Worm (Caenorhabditis elegans) whole organism, mixed stage, embryonic: Measurements from ENCODE around the gene C02B8.6.

Experiments
- M03D4.4 ChIP-seq: sonication (generic microtip); optimal IDR thresholded peaks from 2 replicates; lab custom pipeline; 2017; ENCODE audit warnings: mild to moderate bottlenecking, missing genetic modification characterization, missing compliant biosample characterization
- bed-3 ChIP-seq: fragments of 200-800 bp; sonication (Bioruptor generic); optimal IDR thresholded peaks from 3 replicates; lab custom pipeline; 2018; ENCODE audit warnings: mild to moderate bottlenecking, missing genetic modification characterization, moderate library complexity, missing compliant biosample characterization
- blmp-1 ChIP-seq: fragments of 150-350 bp; optimal IDR thresholded peaks from 2 replicates; lab custom pipeline; 2014; ENCODE audit warnings: missing biosample characterization, missing genetic modification characterization
- ceh-39 ChIP-seq: fragments of 150-350 bp; optimal IDR thresholded peaks from 2 replicates; lab custom pipeline; 2014; ENCODE audit warnings: missing biosample characterization, missing genetic modification characterization
- ceh-43 ChIP-seq: fragments of 200-800 bp; sonication (Bioruptor generic); optimal IDR thresholded peaks from 2 replicates; lab custom pipeline; 2018; ENCODE audit warnings: mild to moderate bottlenecking, missing genetic modification characterization, moderate library complexity, missing compliant biosample characterization
- ceh-83 ChIP-seq: fragments of 200-800 bp; sonication (Bioruptor generic); optimal IDR thresholded peaks from 2 replicates; lab custom pipeline; 2018; ENCODE audit warnings: mild to moderate bottlenecking, missing genetic modification characterization, missing compliant biosample characterization
- drap-1 ChIP-seq: fragments of 200-800 bp; sonication (Bioruptor generic); optimal IDR thresholded peaks from 3 replicates; lab custom pipeline; 2018; ENCODE audit warnings: mild to moderate bottlenecking, missing genetic modification characterization, missing compliant biosample characterization
- elt-1 ChIP-seq: sonication (generic microtip); optimal IDR thresholded peaks from 2 replicates; lab custom pipeline; 2017; ENCODE audit warnings: missing genetic modification characterization, mild to moderate bottlenecking, missing compliant biosample characterization, antibody characterized with exemption, moderate library complexity, borderline replicate concordance; ENCODE audit not compliant: insufficient read depth
- elt-3 ChIP-seq: fragments of 150-350 bp; optimal IDR thresholded peaks from 2 replicates; lab custom pipeline; 2014; ENCODE audit warnings: missing biosample characterization, missing genetic modification characterization
- flh-1 ChIP-seq: fragments of 200-800 bp; sonication (Bioruptor generic); optimal IDR thresholded peaks from 2 replicates; lab custom pipeline; 2018; ENCODE audit warnings: mild to moderate bottlenecking, missing genetic modification characterization, moderate library complexity, missing compliant biosample characterization
- ham-2 ChIP-seq: fragments of 200-800 bp; sonication (Bioruptor generic); optimal IDR thresholded peaks from 2 replicates; lab custom pipeline; 2018; ENCODE audit warnings: mild to moderate bottlenecking, missing genetic modification characterization, missing compliant biosample characterization
- hlh-1 ChIP-seq: fragments of 150-350 bp; optimal IDR thresholded peaks from 2 replicates; lab custom pipeline; 2014; ENCODE audit warnings: missing biosample characterization, missing genetic modification reagents, missing genetic modification characterization
- lin-13 ChIP-seq: fragments of 150-350 bp; optimal IDR thresholded peaks from 2 replicates; lab custom pipeline; 2014; ENCODE audit warnings: missing biosample characterization, missing genetic modification characterization
- lin-32 ChIP-seq: fragments of 200-800 bp; sonication (Bioruptor generic); optimal IDR thresholded peaks from 2 replicates; lab custom pipeline; 2018; ENCODE audit warnings: mild to moderate bottlenecking, missing genetic modification characterization, missing compliant biosample characterization
- lsy-2 ChIP-seq: fragments of 150-350 bp; optimal IDR thresholded peaks from 2 replicates; lab custom pipeline; 2014; ENCODE audit warnings: missing biosample characterization, missing genetic modification characterization
- mab-5 ChIP-seq: fragments of 150-350 bp; optimal IDR thresholded peaks from 2 replicates; lab custom pipeline; 2014; ENCODE audit warnings: missing biosample characterization, missing genetic modification characterization
- mep-1 ChIP-seq: fragments of 150-350 bp; optimal IDR thresholded peaks from 2 replicates; lab custom pipeline; 2017; ENCODE audit warnings: missing biosample characterization, missing genetic modification reagents, missing genetic modification characterization, inconsistent platforms
- nhr-12 ChIP-seq: fragments of 150-350 bp; optimal IDR thresholded peaks from 2 replicates; lab custom pipeline; 2014; ENCODE audit warnings: missing biosample characterization, missing genetic modification characterization
- nhr-2 ChIP-seq: fragments of 150-350 bp; optimal IDR thresholded peaks from 2 replicates; lab custom pipeline; 2014; ENCODE audit warnings: missing biosample characterization, missing genetic modification characterization
- nhr-76 ChIP-seq: sonication (generic microtip); optimal IDR thresholded peaks from 2 replicates; lab custom pipeline; 2017; ENCODE audit warnings: missing biosample characterization, missing genetic modification characterization
- pha-4 ChIP-seq: fragments of 150-350 bp; optimal IDR thresholded peaks from 2 replicates; lab custom pipeline; 2018; ENCODE audit warnings: missing biosample characterization, missing genetic modification reagents, missing genetic modification characterization
- sem-2 ChIP-seq: fragments of 200-800 bp; sonication (Bioruptor generic); optimal IDR thresholded peaks from 2 replicates; lab custom pipeline; 2018; ENCODE audit warnings: mild to moderate bottlenecking, missing genetic modification characterization, missing compliant biosample characterization
- sptf-1 ChIP-seq: sonication (generic microtip); optimal IDR thresholded peaks from 2 replicates; lab custom pipeline; 2017; ENCODE audit warnings: mild to moderate bottlenecking, missing genetic modification characterization, moderate library complexity, missing compliant biosample characterization
- tbx-8 ChIP-seq: fragments of 200-800 bp; sonication (Bioruptor generic); optimal IDR thresholded peaks from 2 replicates; lab custom pipeline; 2018; ENCODE audit warnings: mild to moderate bottlenecking, missing genetic modification characterization, moderate library complexity, missing compliant biosample characterization
- unc-120 ChIP-seq: sonication (generic microtip); optimal IDR thresholded peaks from 2 replicates; lab custom pipeline; 2017; ENCODE audit warnings: missing genetic modification characterization, missing compliant biosample characterization; ENCODE audit not compliant: poor library complexity, severe bottlenecking
- unc-39 ChIP-seq: fragments of 150-350 bp; optimal IDR thresholded peaks from 2 replicates; lab custom pipeline; 2014; ENCODE audit warnings: missing biosample characterization, missing genetic modification characterization
- unc-62 ChIP-seq: fragments of 150-350 bp; optimal IDR thresholded peaks from 2 replicates; lab custom pipeline; 2014; ENCODE audit warnings: missing biosample characterization, missing genetic modification reagents, missing genetic modification characterization
- zip-8 ChIP-seq: fragments of 150-350 bp; optimal IDR thresholded peaks from 2 replicates; lab custom pipeline; 2014; ENCODE audit warnings: missing biosample characterization, missing genetic modification characterization

Gene C02B8.6

DNA sequence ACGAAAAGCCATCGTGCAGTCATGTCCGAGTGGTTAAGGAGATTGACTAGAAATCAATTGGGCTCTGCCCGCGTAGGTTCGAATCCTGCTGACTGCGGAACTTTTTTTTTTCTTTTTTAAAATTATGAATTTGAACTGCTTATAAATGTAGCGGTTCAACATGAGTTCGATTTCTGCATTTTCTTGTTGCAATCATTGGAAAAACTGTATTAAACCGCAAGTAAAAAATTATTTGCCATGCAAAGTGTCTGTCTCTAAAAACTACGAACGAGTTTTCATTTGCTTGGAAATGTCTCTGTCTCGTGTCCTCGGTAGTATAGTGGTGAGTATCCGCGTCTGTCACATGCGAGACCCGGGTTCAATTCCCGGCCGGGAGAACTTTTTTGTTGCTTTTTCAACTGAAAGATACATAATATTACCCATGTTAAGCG lies 19.3 kb upstream of the C02B8.6 start:
- TF ChIP-seq mep-1 (tag; lab: Kevin White, UChicago), result peak; percentile 12

DNA sequence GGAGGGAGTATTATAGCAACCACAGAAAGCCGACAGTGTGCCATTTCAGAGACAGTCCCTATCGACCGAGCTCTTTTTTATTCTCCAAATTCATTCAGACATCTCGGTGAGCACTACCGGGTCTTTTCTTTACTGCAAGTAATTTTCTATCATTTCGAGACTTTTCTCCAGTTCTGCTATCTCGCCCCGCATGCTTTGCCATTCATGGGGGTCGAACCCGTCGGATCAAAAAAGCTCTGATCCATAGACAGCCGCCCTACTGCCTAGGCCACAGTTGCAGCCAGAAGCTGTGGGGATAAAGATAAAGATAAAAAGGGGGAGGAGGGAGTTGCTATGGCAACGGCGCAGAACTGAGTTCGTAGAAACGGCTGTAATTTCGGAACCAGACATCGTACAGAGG lies 15.3 kb upstream of the C02B8.6 start:
- TF ChIP-seq nhr-2 (tag; lab: Kevin White, UChicago) (no peak), ceh-83 (GFP tag; lab: Kevin White, UChicago) (peak; percentile 56), nhr-76 (tag; lab: Kevin White, UChicago) (no peak), elt-3 (no peak), ham-2 (no peak), M03D4.4 (tag; lab: Kevin White, UChicago) (no peak), tbx-8 (no peak), zip-8 (tag; lab: Kevin White, UChicago) (no peak)

DNA sequence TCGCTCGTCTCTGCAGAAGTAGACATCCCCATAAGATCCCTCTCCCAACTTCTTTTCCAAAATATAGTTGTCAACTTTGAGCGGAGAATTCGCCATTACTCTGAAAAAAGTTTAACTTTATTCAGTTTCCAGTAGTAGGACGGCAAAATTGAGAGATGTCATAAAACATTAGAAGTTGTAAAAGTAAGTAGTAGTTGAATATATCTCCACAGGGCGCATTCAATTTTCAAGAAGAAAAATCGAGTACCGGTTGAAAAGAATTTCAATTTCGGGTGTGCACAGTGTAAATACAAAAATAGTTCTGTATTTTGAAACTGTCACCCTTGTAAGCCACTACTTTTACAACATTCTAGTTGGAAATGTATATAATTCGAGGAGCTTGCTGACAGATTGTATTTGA lies 14.5 kb upstream of the C02B8.6 start, which contains the start of gene F22F1.2:
Gene F22F1.2 (minus strand): TSS at position 101 of the 400 bp plus-strand sequence.
- TF ChIP-seq M03D4.4 (tag; lab: Kevin White, UChicago), result no peak
- no peak for TF ChIP-seq bed-3 (GFP tag; lab: Kevin White, UChicago)
- no peak for TF ChIP-seq zip-8 (tag; lab: Kevin White, UChicago)
- TF ChIP-seq sptf-1 (tag; lab: Kevin White, UChicago), result no peak
- TF ChIP-seq nhr-76 (tag; lab: Kevin White, UChicago), result no peak
- no peak for TF ChIP-seq unc-120
- no peak for TF ChIP-seq blmp-1 (tag; lab: Kevin White, UChicago)
- TF ChIP-seq nhr-12, result no peak
- no peak for TF ChIP-seq elt-3

DNA sequence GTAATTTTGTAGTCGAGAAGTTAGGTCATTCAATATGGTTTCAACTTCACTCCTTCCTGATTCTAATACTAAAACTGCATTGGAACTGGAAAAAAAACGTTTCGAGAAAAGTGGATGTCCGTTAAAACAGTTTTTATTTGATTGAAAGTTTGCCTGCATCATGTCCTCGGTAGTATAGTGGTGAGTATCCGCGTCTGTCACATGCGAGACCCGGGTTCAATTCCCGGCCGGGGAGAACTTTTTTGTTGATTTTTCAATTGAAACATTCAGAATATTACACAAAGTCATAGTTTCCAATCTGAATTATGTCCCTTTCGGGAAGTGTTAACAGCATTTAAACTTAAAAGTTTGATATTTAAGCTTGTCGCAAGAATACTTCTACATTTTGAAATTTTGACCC lies 12.9 kb upstream of the C02B8.6 start:
- no peak for TF ChIP-seq tbx-8
- no peak for TF ChIP-seq zip-8 (tag; lab: Kevin White, UChicago)
- no peak for TF ChIP-seq drap-1 (GFP tag; lab: Kevin White, UChicago)
- no peak for TF ChIP-seq nhr-2 (tag; lab: Kevin White, UChicago)
- no peak for TF ChIP-seq sem-2 (GFP tag; lab: Kevin White, UChicago)
- no peak for TF ChIP-seq nhr-12
- no peak for TF ChIP-seq elt-1
- TF ChIP-seq blmp-1 (tag; lab: Kevin White, UChicago), result no peak
- no peak for TF ChIP-seq lin-32 (GFP tag; lab: Kevin White, UChicago)
- TF ChIP-seq unc-62, result no peak
- no peak for TF ChIP-seq bed-3 (GFP tag; lab: Kevin White, UChicago)
- TF ChIP-seq flh-1, result no peak
- TF ChIP-seq ceh-39, result no peak
- TF ChIP-seq, all 35 proteins: peak for 0

DNA sequence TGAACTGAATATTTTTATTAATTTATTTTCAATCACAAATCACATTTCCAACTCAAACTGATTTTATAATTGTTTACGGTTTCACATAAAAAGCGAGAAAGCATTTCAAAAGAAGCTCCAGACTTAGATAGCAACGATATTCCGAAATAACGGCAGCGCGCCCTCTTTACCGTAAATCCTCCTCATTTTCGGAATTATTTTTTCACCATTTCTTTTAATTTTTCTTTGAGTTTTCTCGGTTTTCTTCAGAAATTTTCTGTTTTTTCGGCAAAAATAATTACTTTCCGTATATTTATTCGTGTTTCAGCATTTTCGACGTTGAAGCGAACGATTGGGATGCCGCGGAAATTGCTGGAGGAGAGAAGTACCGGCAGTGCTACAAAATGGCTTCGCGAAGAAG lies 11.3 kb upstream of the C02B8.6 start, which contains the start of gene C02B8.1:
Gene C02B8.1 (plus strand): TSS at position 301 of the 400 bp plus-strand sequence.
- TF ChIP-seq ham-2, result no peak

DNA sequence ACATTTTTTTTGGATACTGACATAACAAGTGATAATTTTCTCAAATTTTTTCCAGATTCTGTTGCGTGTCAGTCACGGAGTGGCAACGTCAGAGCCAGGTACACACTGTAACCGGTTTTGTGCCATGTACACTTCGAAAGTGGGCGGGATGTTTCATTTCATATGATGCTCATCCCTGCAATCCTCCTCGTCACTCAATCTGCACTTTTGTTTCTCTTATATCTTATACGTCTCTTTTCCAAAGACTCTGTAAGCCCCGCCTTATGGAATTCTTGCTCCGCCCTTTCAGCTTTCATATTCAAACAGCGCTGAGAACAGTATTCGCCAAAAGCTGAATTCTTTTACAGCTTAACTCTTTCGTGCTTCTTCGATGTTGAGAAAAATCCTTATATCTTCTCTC lies 3.0 kb upstream of the C02B8.6 start, which contains the start of gene C02B8.3:
Gene C02B8.3 (plus strand): TSS at position 301 of the 400 bp plus-strand sequence.
- no peak for TF ChIP-seq blmp-1 (tag; lab: Kevin White, UChicago)
- TF ChIP-seq nhr-76 (tag; lab: Kevin White, UChicago), result no peak
- no peak for TF ChIP-seq lin-32 (GFP tag; lab: Kevin White, UChicago)
- TF ChIP-seq tbx-8, result no peak
- TF ChIP-seq mep-1 (tag; lab: Kevin White, UChicago), result no peak
- no peak for TF ChIP-seq lsy-2 (tag; lab: Kevin White, UChicago)
- no peak for TF ChIP-seq pha-4 (tag; lab: Kevin White, UChicago)
- no peak for TF ChIP-seq ceh-43 (GFP tag; lab: Kevin White, UChicago)
- TF ChIP-seq mab-5 (tag; lab: Kevin White, UChicago), result no peak
- TF ChIP-seq ham-2, result no peak
- no peak for TF ChIP-seq unc-39 (tag; lab: Kevin White, UChicago)
- no peak for TF ChIP-seq drap-1 (GFP tag; lab: Kevin White, UChicago)
- TF ChIP-seq hlh-1 (tag; lab: Kevin White, UChicago), result no peak
- no peak for TF ChIP-seq ceh-39
- TF ChIP-seq lin-13 (tag; lab: Kevin White, UChicago), result no peak
- TF ChIP-seq elt-3, result no peak
- TF ChIP-seq flh-1, result no peak
- TF ChIP-seq ceh-83 (GFP tag; lab: Kevin White, UChicago), result no peak
